Fruit fly (Drosophila melanogaster): ENCODE data around the gene chinmo.

chinmo gene

DNA sequence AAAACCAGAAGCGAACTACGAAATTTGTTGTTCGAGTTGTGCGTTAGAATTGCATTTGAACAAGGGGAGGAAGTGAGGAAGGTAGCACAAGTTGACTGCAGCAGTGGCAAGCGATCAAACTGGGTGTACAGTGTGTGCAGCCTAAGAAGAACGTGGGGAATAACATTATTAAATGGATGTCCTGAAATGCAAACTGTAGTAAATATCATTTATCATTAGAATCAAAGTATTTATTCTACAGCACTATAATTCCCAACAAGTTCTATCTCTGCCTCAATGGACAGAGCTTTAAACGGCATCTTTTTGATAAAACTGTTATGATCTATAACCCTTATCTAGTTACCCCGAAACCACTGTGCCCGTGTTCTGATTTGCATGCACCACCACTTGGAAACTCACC is 4.6 kb upstream of the chinmo start (continued):
- no peak for TF ChIP-seq CG7745 (tag; optimal IDR thresholded peaks at IDR 0.05)
- TF ChIP-seq CG18599 (GFP tag; optimal IDR thresholded peaks at IDR 0.05), result peak; percentile 24
- peak; percentile 9; the same call in 1 of the 2 replicates for TF ChIP-seq CG17328 (GFP tag; IDR thresholded peaks at IDR 0.05)
- no peak for TF ChIP-seq CG15073 (GFP tag; optimal IDR thresholded peaks at IDR 0.05)
- no peak for TF ChIP-seq CG10366 (GFP tag; IDR thresholded peaks at IDR 0.05)
- TF ChIP-seq CG12769 (tag; optimal IDR thresholded peaks at IDR 0.05), result no peak
- no peak for TF ChIP-seq Ets97D (GFP tag; optimal IDR thresholded peaks at IDR 0.05)
- TF ChIP-seq gsb-n (tag; optimal IDR thresholded peaks at IDR 0.05), result peak; percentile 36
- TF ChIP-seq CG3407 (GFP tag; optimal IDR thresholded peaks at IDR 0.05), result peak; percentile 30
- no peak for TF ChIP-seq CG6272 (GFP tag; IDR thresholded peaks at IDR 0.05)
- peak; percentile 49 for TF ChIP-seq fd96Cb (tag; optimal IDR thresholded peaks at IDR 0.05)
- TF ChIP-seq CG7271 (tag; optimal IDR thresholded peaks at IDR 0.05), result no peak
- TF ChIP-seq Fer1 (GFP tag; optimal IDR thresholded peaks at IDR 0.05), result no peak
- TF ChIP-seq CG2889 (GFP tag; IDR thresholded peaks at IDR 0.05), result no peak
- TF ChIP-seq chif (GFP tag; optimal IDR thresholded peaks at IDR 0.05), result peak in 1 of 2 experiments; percentile 12
- no peak for TF ChIP-seq Tbp (GFP tag; optimal IDR thresholded peaks at IDR 0.05)
- no peak for TF ChIP-seq fd102C (GFP tag; optimal IDR thresholded peaks at IDR 0.05)
- TF ChIP-seq aop (GFP tag; IDR thresholded peaks at IDR 0.05), result no peak
- no peak for TF ChIP-seq CG13287 (GFP tag; IDR thresholded peaks at IDR 0.05; ENCODE audit: partially characterized antibody)
- no peak for TF ChIP-seq Camta (GFP tag; optimal IDR thresholded peaks at IDR 0.05)
- TF ChIP-seq vnd (GFP tag; IDR thresholded peaks at IDR 0.05; ENCODE audit: partially characterized antibody), result no peak
- peak; percentile 51 for TF ChIP-seq Ptx1 (GFP tag; IDR thresholded peaks at IDR 0.05)
- TF ChIP-seq Sry-δ (GFP tag; optimal IDR thresholded peaks at IDR 0.05), result no peak
- TF ChIP-seq grau (tag; optimal IDR thresholded peaks at IDR 0.05), result peak; percentile 90
- peak; percentile 41 for TF ChIP-seq CG17829 (tag; optimal IDR thresholded peaks at IDR 0.05)
- no peak; the same call in 1 of the 2 replicates for TF ChIP-seq lmd (GFP tag; IDR thresholded peaks at IDR 0.05)
- no peak for TF ChIP-seq CG33213 (GFP tag; optimal IDR thresholded peaks at IDR 0.05)
- TF ChIP-seq CG9797 (GFP tag; optimal IDR thresholded peaks at IDR 0.05), result no peak
- peak; percentile 23 for TF ChIP-seq unpg (GFP tag; optimal IDR thresholded peaks at IDR 0.05)
- peak; percentile 33 for TF ChIP-seq CG13424 (tag; optimal IDR thresholded peaks at IDR 0.05)
- peak; percentile 48 for TF ChIP-seq CG11504 (tag; optimal IDR thresholded peaks at IDR 0.05)
- no peak for TF ChIP-seq jumu (GFP tag; optimal IDR thresholded peaks at IDR 0.05)
- TF ChIP-seq CG2199 (GFP tag; IDR thresholded peaks at IDR 0.05), result no peak
- TF ChIP-seq lola (GFP tag; optimal IDR thresholded peaks at IDR 0.05), result peak in 1 of 3 experiments; percentile 4
- peak; percentile 50 for TF ChIP-seq ATbp (GFP tag; optimal IDR thresholded peaks at IDR 0.05)
- TF ChIP-seq grn (GFP tag; optimal IDR thresholded peaks at IDR 0.05), result no peak
- TF ChIP-seq luna (GFP tag; optimal IDR thresholded peaks at IDR 0.05), result no peak
- no peak for TF ChIP-seq Atf-2 (GFP tag; optimal IDR thresholded peaks at IDR 0.05)
- TF ChIP-seq Adf1 (GFP tag; IDR thresholded peaks at IDR 0.05), result no peak
- TF ChIP-seq stwl (tag; optimal IDR thresholded peaks at IDR 0.05), result no peak
- no peak for TF ChIP-seq Deaf1 (tag; optimal IDR thresholded peaks at IDR 0.05)
- TF ChIP-seq NfI (GFP tag; optimal IDR thresholded peaks at IDR 0.05), result no peak
- TF ChIP-seq NFAT (GFP tag; IDR thresholded peaks at IDR 0.05), result no peak
- no peak for TF ChIP-seq ind (GFP tag; optimal IDR thresholded peaks at IDR 0.05)
- peak; percentile 39 for TF ChIP-seq Sox100B (GFP tag; optimal IDR thresholded peaks at IDR 0.05)
- no peak for TF ChIP-seq bowl (GFP tag; IDR thresholded peaks at IDR 0.05)
- no peak for TF ChIP-seq corto (GFP tag; optimal IDR thresholded peaks at IDR 0.05)
- no peak for TF ChIP-seq zen (tag; optimal IDR thresholded peaks at IDR 0.05)
- TF ChIP-seq ase (GFP tag; IDR thresholded peaks at IDR 0.05), result 0 out of 3 replicates have a peak, but pooled peaks have one; percentile 37
- peak in 1 of 2 experiments; percentile 40 for TF ChIP-seq bsh (GFP tag; optimal IDR thresholded peaks at IDR 0.05)
- no peak for TF ChIP-seq lbe (GFP tag; optimal IDR thresholded peaks at IDR 0.05)
